Worm (Caenorhabditis elegans) whole organism, young adult: Measurements from ENCODE around the gene srx-133.

Source experiments
- T26A5.8 ChIP-seq: sonication (generic microtip); optimal IDR thresholded peaks from 2 replicates; lab custom pipeline; 2016; ENCODE audit warnings: missing genetic modification characterization, missing compliant biosample characterization
- Y79H2A.3 ChIP-seq: fragments of 200-800 bp; sonication (Bioruptor generic); conservative IDR thresholded peaks from 2 replicates; pipeline ENCODE4 v1.3.6; 2022; ENCODE audit warnings: missing genetic modification reagents, missing genetic modification characterization, missing compliant biosample characterization
- Y95B8A.8 ChIP-seq: fragments of 200-800 bp; sonication (Bioruptor generic); IDR thresholded peaks from 2 replicates; pipeline ENCODE4 v1.3.6; 2022; ENCODE audit warnings: missing genetic modification reagents, missing genetic modification characterization, missing compliant biosample characterization
- ceh-100 ChIP-seq: fragments of 200-800 bp; sonication (Bioruptor generic); IDR thresholded peaks from 2 replicates; pipeline ENCODE4 v1.3.6; 2022; ENCODE audit warnings: missing genetic modification reagents, missing genetic modification characterization, missing compliant biosample characterization
- ceh-27 ChIP-seq: fragments of 200-800 bp; sonication (Bioruptor generic); optimal IDR thresholded peaks from 2 replicates; lab custom pipeline; 2018; ENCODE audit warnings: mild to moderate bottlenecking, missing genetic modification characterization, moderate library complexity, missing compliant biosample characterization
- egl-18 ChIP-seq: fragments of 200-800 bp; sonication (Bioruptor generic); IDR thresholded peaks from 2 replicates; pipeline ENCODE4 v1.3.6; 2022; ENCODE audit warnings: missing genetic modification reagents, missing genetic modification characterization, missing compliant biosample characterization
- hsf-1 ChIP-seq: fragments of 200-800 bp; sonication (Bioruptor generic); IDR thresholded peaks from 2 replicates; pipeline ENCODE4 v1.3.6; 2022; ENCODE audit warnings: missing genetic modification reagents, missing genetic modification characterization, missing compliant biosample characterization
- madf-8 ChIP-seq: fragments of 200-800 bp; sonication (Bioruptor generic); conservative IDR thresholded peaks from 2 replicates; pipeline ENCODE4 v1.3.6; 2022; ENCODE audit warnings: missing genetic modification reagents, missing genetic modification characterization, missing compliant biosample characterization
- nhr-120 ChIP-seq: fragments of 200-800 bp; sonication (Bioruptor generic); IDR thresholded peaks from 2 replicates; pipeline ENCODE4 v1.3.6; 2022; ENCODE audit warnings: missing genetic modification characterization, missing compliant biosample characterization
- tlf-1 ChIP-seq: fragments of 200-800 bp; sonication (Bioruptor generic); optimal IDR thresholded peaks from 2 replicates; lab custom pipeline; 2018; ENCODE audit warnings: mild to moderate bottlenecking, missing genetic modification characterization, missing compliant biosample characterization
- unc-62 ChIP-seq: fragments of 150-350 bp; optimal IDR thresholded peaks from 2 replicates; lab custom pipeline; 2014; ENCODE audit warnings: missing biosample characterization, missing genetic modification reagents, missing genetic modification characterization

- TF ChIP-seq T26A5.8 (tag; lab: Kevin White, UChicago) (no peak), Y79H2A.3 (GFP tag; lab: Robert Waterston, UW) (no peak), nhr-120 (GFP tag; lab: Robert Waterston, UW) (no peak), ceh-27 (no peak), ceh-100 (GFP tag; lab: Robert Waterston, UW) (no peak), madf-8 (GFP tag; lab: Robert Waterston, UW) (no peak), egl-18 (GFP tag; lab: Robert Waterston, UW) (no peak), unc-62 (GFP tag; lab: Kevin White, UChicago) (no peak), Y95B8A.8 (no peak), hsf-1 (GFP tag; lab: Robert Waterston, UW) (no peak), tlf-1 (GFP tag; lab: Kevin White, UChicago) (no peak)
Observed at ce11 chrV:13816877-13817276, 31.6 kb upstream of the srx-133 start, which contains the start of gene F55B12.2.
